Fruit fly (Drosophila melanogaster): ENCODE results near the gene CDase.

DNA sequence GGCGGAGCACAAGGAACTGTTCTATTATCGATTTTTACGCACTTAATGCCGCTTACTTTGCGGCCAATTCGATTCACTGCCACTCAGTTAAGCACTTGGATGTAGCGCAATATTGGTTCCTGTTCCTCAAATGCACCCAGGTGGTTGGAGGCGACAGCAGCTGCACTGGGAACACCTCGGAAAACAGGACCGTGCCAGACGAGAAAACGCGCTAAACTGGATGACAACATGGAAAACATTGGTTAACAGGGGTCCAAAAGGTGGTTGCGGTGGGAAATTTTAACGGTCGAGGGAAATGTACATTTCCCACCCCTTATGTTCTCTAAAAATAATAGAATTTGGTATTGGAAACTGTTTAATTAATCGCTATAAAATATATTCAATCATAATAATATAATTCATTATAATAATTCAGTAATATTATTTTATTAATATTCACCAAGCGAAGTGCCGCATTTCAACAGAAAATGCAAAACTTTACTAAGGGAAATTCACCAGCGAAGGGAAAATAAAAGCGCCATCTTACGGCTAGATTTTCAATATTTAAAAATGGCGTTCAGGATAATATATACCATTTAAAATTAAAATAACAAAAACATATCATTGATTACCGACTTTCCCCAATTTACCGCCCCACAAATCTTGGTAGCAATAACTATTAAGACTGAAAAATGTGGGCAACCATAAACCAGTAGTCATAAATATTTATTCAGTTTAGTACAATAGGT lies 3.3 kb upstream of the CDase start, which contains the start of gene aralar1:
- TF ChIP-seq CG3919 (GFP tag; optimal IDR thresholded peaks at IDR 0.05) (no peak), topi (GFP tag; optimal IDR thresholded peaks at IDR 0.05) (no peak), CG34406 (GFP tag; optimal IDR thresholded peaks at IDR 0.05) (no peak)

Measured in whole organism, prepupa.